Fruit fly (Drosophila melanogaster) whole organism, embryonic: ENCODE measurements around the gene kdn.

Experiments
- Awh ChIP-seq: fragments of 200-800 bp; sonication (Bioruptor generic); IDR thresholded peaks from 2 replicates; pipeline ENCODE4, ENCODE4 v1.3.6; 2022; ENCODE audit warnings: missing biosample characterization, missing genetic modification characterization
- CG10654 ChIP-seq: fragments of 200-800 bp; sonication (Bioruptor generic); optimal IDR thresholded peaks from 2 replicates; lab custom pipeline; 2016; ENCODE audit warnings: missing biosample characterization, missing genetic modification characterization
- CG10979 ChIP-seq: fragments of 200-800 bp; sonication (Bioruptor generic); optimal IDR thresholded peaks from 2 replicates; lab custom pipeline; 2018; ENCODE audit warnings: missing biosample characterization, mild to moderate bottlenecking, missing genetic modification characterization, moderate library complexity
- CG11093 ChIP-seq: fragments of 200-800 bp; sonication (Bioruptor generic); IDR thresholded peaks from 3 replicates; pipeline ENCODE4 v1.3.6; 2022; ENCODE audit warnings: missing biosample characterization, missing genetic modification characterization
- CG11247 ChIP-seq: fragments of 200-800 bp; sonication (Bioruptor generic); IDR thresholded peaks from 2 replicates; pipeline ENCODE4 v1.3.6; 2022; ENCODE audit warnings: missing biosample characterization, missing genetic modification characterization
- CG12104 ChIP-seq: fragments of 200-800 bp; sonication (Bioruptor generic); optimal IDR thresholded peaks from 3 replicates; lab custom pipeline; 2016; ENCODE audit warnings: missing biosample characterization, missing genetic modification characterization
- CG12236 ChIP-seq: fragments of 200-800 bp; sonication (Bioruptor generic); optimal IDR thresholded peaks from 2 replicates; lab custom pipeline; 2016; ENCODE audit warnings: missing biosample characterization, missing genetic modification characterization
- CG13123 ChIP-seq: fragments of 200-800 bp; sonication (Bioruptor generic); optimal IDR thresholded peaks from 2 replicates; lab custom pipeline; 2016; ENCODE audit warnings: missing biosample characterization, missing genetic modification characterization
- CG13287 ChIP-seq: fragments of 200-800 bp; sonication (Bioruptor generic); IDR thresholded peaks from 2 replicates; pipeline ENCODE4 v1.3.6; 2022; ENCODE audit warnings: missing biosample characterization, missing genetic modification characterization; ENCODE audit not compliant: partially characterized antibody
- CG17568 ChIP-seq: fragments of 200-800 bp; sonication (Bioruptor generic); optimal IDR thresholded peaks from 2 replicates; lab custom pipeline; 2018; ENCODE audit warnings: missing biosample characterization, mild to moderate bottlenecking, missing genetic modification characterization, moderate library complexity
- CG4404 ChIP-seq: fragments of 200-800 bp; sonication (Bioruptor generic); IDR thresholded peaks from 2 replicates; pipeline ENCODE4 v1.3.6; 2022; ENCODE audit warnings: missing biosample characterization, missing genetic modification characterization
- CG7556 ChIP-seq: fragments of 200-800 bp; sonication (Bioruptor generic); optimal IDR thresholded peaks from 2 replicates; lab custom pipeline; 2017; ENCODE audit warnings: missing biosample characterization, mild to moderate bottlenecking, missing genetic modification characterization
- CG8089 ChIP-seq: fragments of 200-800 bp; sonication (Bioruptor generic); optimal IDR thresholded peaks from 3 replicates; lab custom pipeline; 2016; ENCODE audit warnings: missing biosample characterization, missing genetic modification characterization
- CG8281 ChIP-seq: fragments of 200-800 bp; sonication (Bioruptor generic); optimal IDR thresholded peaks from 2 replicates; lab custom pipeline; 2018; ENCODE audit warnings: missing biosample characterization, mild to moderate bottlenecking, missing genetic modification characterization, moderate library complexity
- CG8924 ChIP-seq: fragments of 200-800 bp; optimal IDR thresholded peaks from 3 replicates; lab custom pipeline; 2019; ENCODE audit warnings: missing biosample characterization, mild to moderate bottlenecking, missing genetic modification characterization, moderate library complexity
- Chrac-16 ChIP-seq: fragments of 200-800 bp; sonication (Bioruptor generic); optimal IDR thresholded peaks from 3 replicates; lab custom pipeline; 2016; ENCODE audit warnings: missing biosample characterization, missing genetic modification characterization
- CrebB ChIP-seq: fragments of 200-800 bp; sonication (Bioruptor generic); optimal IDR thresholded peaks from 3 replicates; lab custom pipeline; 2018; ENCODE audit warnings: missing biosample characterization, mild to moderate bottlenecking, missing genetic modification characterization
- D19A ChIP-seq: fragments of 200-800 bp; optimal IDR thresholded peaks from 3 replicates; lab custom pipeline; 2019; ENCODE audit warnings: missing biosample characterization, mild to moderate bottlenecking, missing genetic modification characterization, moderate library complexity
- Drgx ChIP-seq: fragments of 200-800 bp; sonication (Bioruptor generic); IDR thresholded peaks from 2 replicates; pipeline ENCODE4 v1.3.6; 2022; ENCODE audit warnings: missing biosample characterization, missing genetic modification characterization
- Hr78 ChIP-seq, 2 experiments: fragments of 200-800 bp in 1 of 2; fragments of >200 bp in 1 of 2; sonication (Bioruptor generic) in 1 of 2; optimal IDR thresholded peaks; 2 replicates each; lab custom pipeline; 2017 to 2019; ENCODE audit warnings: missing biosample characterization in 2 of 2, missing genetic modification characterization in 2 of 2, mild to moderate bottlenecking in 1 of 2, moderate library complexity in 1 of 2
- Max ChIP-seq: fragments of 200-800 bp; sonication (Bioruptor generic); optimal IDR thresholded peaks from 2 replicates; lab custom pipeline; 2016; ENCODE audit warnings: missing biosample characterization, mild to moderate bottlenecking, missing genetic modification characterization
- NC2α ChIP-seq: fragments of 200-800 bp; sonication (Bioruptor generic); optimal IDR thresholded peaks from 2 replicates; lab custom pipeline; 2016; ENCODE audit warnings: missing biosample characterization, missing genetic modification characterization
- Nf-YA ChIP-seq: fragments of 200-800 bp; sonication (Bioruptor generic); IDR thresholded peaks from 2 replicates; pipeline ENCODE4 v1.3.6; 2022; ENCODE audit warnings: missing biosample characterization, missing genetic modification characterization
- Side ChIP-seq: fragments of 200-800 bp; sonication (Bioruptor generic); optimal IDR thresholded peaks from 2 replicates; lab custom pipeline; 2016; ENCODE audit warnings: missing biosample characterization, missing genetic modification characterization
- Sry-β ChIP-seq: fragments of 200-800 bp; sonication (Bioruptor generic); optimal IDR thresholded peaks from 2 replicates; lab custom pipeline; 2018; ENCODE audit warnings: missing biosample characterization, mild to moderate bottlenecking, missing genetic modification characterization, moderate library complexity
- Usf ChIP-seq: fragments of 200-800 bp; sonication (Bioruptor generic); optimal IDR thresholded peaks from 2 replicates; lab custom pipeline; 2017; ENCODE audit warnings: missing genotype, missing biosample characterization, missing genetic modification characterization
- ase ChIP-seq: fragments of 200-800 bp; sonication (Bioruptor generic); IDR thresholded peaks from 3 replicates; pipeline ENCODE4 v1.3.6; 2022; ENCODE audit warnings: missing biosample characterization, missing genetic modification characterization
- br ChIP-seq: fragments of >200 bp; optimal IDR thresholded peaks from 2 replicates; lab custom pipeline; 2017
- chinmo ChIP-seq: fragments of 200-800 bp; sonication (Bioruptor generic); IDR thresholded peaks from 4 replicates; pipeline ENCODE4 v1.3.6; 2022; ENCODE audit warnings: missing biosample characterization, missing genetic modification characterization; ENCODE audit not compliant: partially characterized antibody
- corto ChIP-seq: fragments of 200-800 bp; sonication (Bioruptor generic); optimal IDR thresholded peaks from 2 replicates; lab custom pipeline; 2016; ENCODE audit warnings: missing biosample characterization, mild to moderate bottlenecking, missing genetic modification characterization, moderate library complexity
- croc ChIP-seq: fragments of 200-800 bp; sonication (Bioruptor generic); conservative IDR thresholded peaks from 3 replicates; pipeline ENCODE4 v1.3.6; 2022; ENCODE audit warnings: missing biosample characterization, missing genetic modification characterization
- crp ChIP-seq, 2 experiments: fragments of 200-800 bp; sonication (Bioruptor generic); optimal IDR thresholded peaks; 2 replicates in 1 of 2; 3 replicates in 1 of 2; lab custom pipeline; 2017; ENCODE audit warnings: missing biosample characterization in 2 of 2, missing genetic modification characterization in 2 of 2, mild to moderate bottlenecking in 1 of 2, moderate library complexity in 1 of 2
- dm ChIP-seq: fragments of 200-800 bp; sonication (Bioruptor generic); optimal IDR thresholded peaks from 3 replicates; lab custom pipeline; 2016; ENCODE audit warnings: missing biosample characterization, missing genetic modification characterization
- dmrt11E ChIP-seq: fragments of 200-800 bp; sonication (Bioruptor generic); optimal IDR thresholded peaks from 3 replicates; lab custom pipeline; 2018; ENCODE audit warnings: missing biosample characterization, mild to moderate bottlenecking, missing genetic modification characterization, moderate library complexity
- ems ChIP-seq: fragments of 200-800 bp; sonication (Bioruptor generic); optimal IDR thresholded peaks from 3 replicates; lab custom pipeline; 2016; ENCODE audit warnings: missing biosample characterization, missing genetic modification characterization
- en ChIP-seq: fragments of 200-800 bp; sonication (Bioruptor generic); optimal IDR thresholded peaks from 2 replicates; lab custom pipeline; 2016; ENCODE audit warnings: missing biosample characterization, missing genetic modification characterization
- esg ChIP-seq: fragments of 200-800 bp; sonication (Bioruptor generic); conservative IDR thresholded peaks from 2 replicates; pipeline ENCODE4 v1.3.6; 2022; ENCODE audit warnings: missing biosample characterization, missing genetic modification characterization
- eve ChIP-seq, 2 experiments: fragments of >200 bp; optimal IDR thresholded peaks; 2 replicates each; lab custom pipeline; 2017; ENCODE audit warnings: missing biosample characterization in 2 of 2, missing genetic modification characterization in 2 of 2
- fd3F ChIP-seq: fragments of 200-800 bp; sonication (Bioruptor generic); optimal IDR thresholded peaks from 2 replicates; lab custom pipeline; 2018; ENCODE audit warnings: missing biosample characterization, mild to moderate bottlenecking, missing genetic modification characterization, moderate library complexity
- grau ChIP-seq: fragments of 200-800 bp; optimal IDR thresholded peaks from 3 replicates; lab custom pipeline; 2019; ENCODE audit warnings: missing biosample characterization, mild to moderate bottlenecking, missing genetic modification characterization, moderate library complexity
- hth ChIP-seq: fragments of >200 bp; optimal IDR thresholded peaks from 2 replicates; lab custom pipeline; 2017; ENCODE audit warnings: inconsistent platforms
- inv ChIP-seq: fragments of 200-800 bp; sonication (Bioruptor generic); IDR thresholded peaks from 2 replicates; pipeline ENCODE4 v1.3.6; 2022; ENCODE audit warnings: missing biosample characterization, missing genetic modification characterization; ENCODE audit not compliant: partially characterized antibody
- nerfin-1 ChIP-seq: fragments of 200-800 bp; sonication (Bioruptor generic); optimal IDR thresholded peaks from 3 replicates; lab custom pipeline; 2019; ENCODE audit warnings: missing biosample characterization, mild to moderate bottlenecking, missing genetic modification characterization, moderate library complexity
- nom ChIP-seq: fragments of 200-800 bp; sonication (Bioruptor generic); optimal IDR thresholded peaks from 2 replicates; lab custom pipeline; 2017; ENCODE audit warnings: missing biosample characterization, missing genetic modification characterization, mild to moderate bottlenecking, moderate library complexity, missing genetic modification reagents
- otp ChIP-seq: fragments of 200-800 bp; sonication (Bioruptor generic); IDR thresholded peaks from 3 replicates; pipeline ENCODE4, ENCODE4 v1.3.6; 2022; ENCODE audit warnings: missing biosample characterization, missing genetic modification characterization
- pb ChIP-seq: fragments of 200-800 bp; sonication (Bioruptor generic); optimal IDR thresholded peaks from 3 replicates; lab custom pipeline; 2016; ENCODE audit warnings: missing biosample characterization, missing genetic modification characterization
- tio ChIP-seq: fragments of 200-800 bp; sonication (Bioruptor generic); optimal IDR thresholded peaks from 2 replicates; lab custom pipeline; 2017; ENCODE audit warnings: missing biosample characterization, missing genetic modification characterization, inconsistent platforms
- tll ChIP-seq, 2 experiments: fragments of 200-800 bp in 1 of 2; fragments of >200 bp in 1 of 2; sonication (Bioruptor generic) in 1 of 2; optimal IDR thresholded peaks; 2 replicates each; lab custom pipeline; 2017 to 2019; ENCODE audit warnings: missing biosample characterization in 2 of 2, missing genetic modification characterization in 2 of 2, mild to moderate bottlenecking in 1 of 2, moderate library complexity in 1 of 2
- unc-4 ChIP-seq: fragments of 200-800 bp; sonication (Bioruptor generic); IDR thresholded peaks from 2 replicates; pipeline ENCODE4 v1.3.6; 2022; ENCODE audit warnings: missing biosample characterization, missing genetic modification characterization; ENCODE audit not compliant: partially characterized antibody
- wek ChIP-seq: fragments of 200-800 bp; sonication (Bioruptor generic); optimal IDR thresholded peaks from 3 replicates; lab custom pipeline; 2018; ENCODE audit warnings: missing biosample characterization, mild to moderate bottlenecking, missing genetic modification characterization, moderate library complexity

The kdn gene

DNA sequence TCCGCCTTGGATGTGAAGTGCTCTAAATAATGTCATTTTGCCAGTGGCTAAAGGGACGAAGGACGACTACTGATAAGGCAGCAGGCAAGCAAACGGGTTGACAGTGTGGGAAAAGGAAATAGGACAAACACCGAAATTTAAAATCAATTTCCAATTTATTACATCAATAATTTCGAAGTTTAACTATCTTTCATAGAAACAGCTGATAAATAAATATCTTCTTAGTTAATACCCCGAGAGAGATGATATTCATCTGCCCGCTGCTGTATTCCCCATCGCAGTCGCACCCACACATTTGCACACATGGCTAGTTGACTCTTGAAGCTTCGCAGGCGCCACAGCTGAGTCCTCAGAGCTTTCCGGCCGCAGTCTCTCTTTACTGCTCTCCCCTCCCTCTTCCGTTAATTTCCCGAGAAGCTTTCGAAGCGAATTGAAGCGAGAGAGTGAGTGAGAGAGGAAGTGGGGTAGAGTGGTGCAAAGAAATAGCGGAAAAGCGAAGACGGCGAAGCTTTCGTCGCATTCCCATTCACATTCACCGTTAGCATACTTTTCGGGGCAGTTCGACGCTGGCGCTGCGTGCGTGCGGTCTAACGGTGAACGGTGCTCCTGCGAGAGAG, 33.5 kb upstream of the kdn start (continued):
- no peak for TF ChIP-seq otp
- peak; percentile 20 for TF ChIP-seq CrebB (tag; lab: Kevin White, UChicago)
- TF ChIP-seq CG17568 (GFP tag; lab: Kevin White, UChicago) = no peak
- TF ChIP-seq nom (GFP tag; lab: Kevin White, UChicago) = no peak
- peak; percentile 18 for TF ChIP-seq Chrac-16 (GFP tag; lab: Kevin White, UChicago)
- peak; percentile 57 for TF ChIP-seq nerfin-1 (tag; lab: Kevin White, UChicago)
- TF ChIP-seq ase (GFP tag; lab: Robert Waterston, UW) = peak; percentile 56; the same call in 2 of the 3 replicates
- TF ChIP-seq esg (GFP tag; lab: Robert Waterston, UW) = peak; percentile 62
- TF ChIP-seq CG13287 (GFP tag; lab: Robert Waterston, UW) = no peak
- TF ChIP-seq fd3F (GFP tag; lab: Kevin White, UChicago) = peak; percentile 60
- TF ChIP-seq Side (GFP tag; lab: Kevin White, UChicago) = no peak
- no peak for TF ChIP-seq tio (GFP tag; lab: Kevin White, UChicago)
- TF ChIP-seq Sry-β = no peak
- no peak for TF ChIP-seq eve (GFP tag; optimal IDR thresholded peaks at IDR 0.05; lab: Kevin White, UChicago)
- TF ChIP-seq CG4404 = peak; percentile 33; the same call in 1 of the 2 replicates
- TF ChIP-seq CG8089 = peak; percentile 8
- TF ChIP-seq CG12236 = no peak
- TF ChIP-seq CG11093 (GFP tag; lab: Robert Waterston, UW) = 0 out of 3 replicates have a peak, but pooled peaks have one; percentile 31
- peak in 1 of 2 experiments; percentile 26 for TF ChIP-seq crp (GFP tag; optimal IDR thresholded peaks at IDR 0.05; lab: Kevin White, UChicago)
- no peak for TF ChIP-seq tll (GFP tag; optimal IDR thresholded peaks at IDR 0.05; lab: Kevin White, UChicago)
- TF ChIP-seq grau = peak; percentile 66
- TF ChIP-seq CG8281 = no peak
- no peak for TF ChIP-seq CG13123 (GFP tag; lab: Kevin White, UChicago)
- no peak for TF ChIP-seq Hr78 (GFP tag; optimal IDR thresholded peaks at IDR 0.05; lab: Kevin White, UChicago)
- TF ChIP-seq unc-4 (GFP tag; lab: Robert Waterston, UW) = no peak
- TF ChIP-seq hth (lab: Kevin White, UChicago) = no peak
- TF ChIP-seq wek (GFP tag; lab: Kevin White, UChicago) = no peak
- TF ChIP-seq Awh (GFP tag; lab: Robert Waterston, UW) = peak; percentile 50; the same call in 1 of the 2 replicates
- TF ChIP-seq dm (GFP tag; lab: Kevin White, UChicago) = no peak
- no peak for TF ChIP-seq corto (GFP tag; lab: Kevin White, UChicago)
- TF ChIP-seq CG10654 (GFP tag; lab: Kevin White, UChicago) = peak; percentile 13
- peak; percentile 24 for TF ChIP-seq CG12104 (GFP tag; lab: Kevin White, UChicago)
- no peak for TF ChIP-seq Nf-YA (GFP tag; lab: Robert Waterston, UW)
- TF ChIP-seq Max = peak; percentile 35
- TF ChIP-seq Drgx (GFP tag; lab: Robert Waterston, UW) = peak; percentile 42; the same call in 1 of the 2 replicates
- TF ChIP-seq NC2α (GFP tag; lab: Kevin White, UChicago) = no peak
- no peak for TF ChIP-seq ems
- TF ChIP-seq inv (GFP tag; lab: Robert Waterston, UW) = no peak
- peak; percentile 85 for TF ChIP-seq CG7556
- TF ChIP-seq CG8924 (tag; lab: Kevin White, UChicago) = peak; percentile 46
- TF ChIP-seq dmrt11E (tag; lab: Kevin White, UChicago) = no peak
- no peak for TF ChIP-seq en
- peak; percentile 66 for TF ChIP-seq CG11247 (GFP tag; lab: Robert Waterston, UW)
- TF ChIP-seq CG10979 = no peak
- no peak for TF ChIP-seq br (lab: Kevin White, UChicago)
- TF ChIP-seq Usf = no peak
- peak; percentile 20 for TF ChIP-seq D19A (tag; lab: Kevin White, UChicago)
- TF ChIP-seq croc (GFP tag; lab: Robert Waterston, UW) = 0 out of 3 replicates have a peak, but pooled peaks have one; percentile 23
- no peak for TF ChIP-seq chinmo (GFP tag; lab: Robert Waterston, UW)
- peak; percentile 35 for TF ChIP-seq pb (GFP tag; lab: Kevin White, UChicago)
